Worm (Caenorhabditis elegans): ENCODE data around the gene col-95.

The col-95 gene

DNA sequence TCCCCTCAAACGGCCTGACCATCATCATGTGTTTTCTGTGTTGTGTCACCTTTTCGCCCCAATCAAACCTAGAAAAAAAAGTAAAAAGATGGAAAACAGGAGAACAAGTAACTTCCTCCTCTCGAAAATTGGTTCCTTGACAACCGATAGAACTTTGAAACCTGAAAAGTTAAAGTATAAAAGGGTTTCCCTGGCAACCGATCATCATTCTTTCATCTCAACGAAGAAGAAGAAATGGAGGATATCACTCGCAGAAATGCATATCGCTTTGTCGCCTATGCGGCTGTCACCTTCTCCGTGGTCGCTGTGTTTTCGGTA, at the start of gene col-95:
col-95 (plus strand) TSS at position 219 of the 318 bp plus-strand sequence.
- TF ChIP-seq ceh-16 (tag; optimal IDR thresholded peaks at IDR 0.05) = no peak
- no peak for TF ChIP-seq hmg-11 (tag; optimal IDR thresholded peaks at IDR 0.05)

DNA sequence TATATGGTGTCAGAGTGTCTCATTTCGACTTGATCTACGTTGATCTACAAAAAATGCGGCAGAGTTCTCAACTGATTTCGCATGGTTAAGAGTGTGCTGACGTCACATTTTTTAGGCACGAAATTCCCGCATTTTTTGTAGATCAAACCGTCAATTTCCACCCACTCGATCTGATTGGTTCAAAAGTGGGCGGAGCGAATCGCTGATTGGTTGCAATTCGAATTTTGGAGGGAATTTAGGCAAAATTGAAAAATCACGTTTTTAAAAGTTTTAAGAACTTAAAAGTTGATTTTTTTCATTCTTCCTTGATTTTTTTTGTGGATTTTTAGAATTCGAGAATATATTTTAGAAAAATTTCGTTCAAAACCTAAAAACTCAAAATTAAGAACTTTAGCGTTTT, 47.4 kb upstream of the col-95 start:
- TF ChIP-seq eor-1 (tag; optimal IDR thresholded peaks at IDR 0.05) (no peak), nfya-1 (tag; optimal IDR thresholded peaks at IDR 0.05; ENCODE audit: insufficient read depth) (peak; percentile 54), lin-39 (tag; optimal IDR thresholded peaks at IDR 0.05) (no peak), nhr-12 (tag; optimal IDR thresholded peaks at IDR 0.05) (no peak)

- no peak for TF ChIP-seq nhr-12 (tag; optimal IDR thresholded peaks at IDR 0.05)
- TF ChIP-seq unc-62 (GFP tag; optimal IDR thresholded peaks at IDR 0.05) = no peak
- TF ChIP-seq R02D3.7 (tag; optimal IDR thresholded peaks at IDR 0.05) = peak; percentile 18
- no peak for TF ChIP-seq elt-1 (tag; optimal IDR thresholded peaks at IDR 0.05)
- peak; percentile 2 for TF ChIP-seq jun-1 (tag; optimal IDR thresholded peaks at IDR 0.05)
- no peak for TF ChIP-seq nhr-77 (tag; optimal IDR thresholded peaks at IDR 0.05)
- TF ChIP-seq nhr-67 (tag; optimal IDR thresholded peaks at IDR 0.05) = no peak
- TF ChIP-seq pha-4 (tag; optimal IDR thresholded peaks at IDR 0.05) = no peak
- no peak for TF ChIP-seq tbx-2 (tag; optimal IDR thresholded peaks at IDR 0.05)
- peak; percentile 66 for TF ChIP-seq nhr-43 (tag; optimal IDR thresholded peaks at IDR 0.05; ENCODE audit: poor library complexity, severe bottlenecking)
- no peak for TF ChIP-seq zag-1 (tag; optimal IDR thresholded peaks at IDR 0.05)
- no peak for TF ChIP-seq egl-27 (tag; optimal IDR thresholded peaks at IDR 0.05)
- peak; percentile 44 for TF ChIP-seq lsy-12 (tag; optimal IDR thresholded peaks at IDR 0.05)
- no peak for TF ChIP-seq ztf-11 (tag; optimal IDR thresholded peaks at IDR 0.05)
- no peak for TF ChIP-seq unc-39 (tag; optimal IDR thresholded peaks at IDR 0.05)
- peak; percentile 30 for TF ChIP-seq ceh-28 (tag; optimal IDR thresholded peaks at IDR 0.05)
- TF ChIP-seq ceh-16 (tag; optimal IDR thresholded peaks at IDR 0.05) = no peak
- no peak for TF ChIP-seq ceh-9 (tag; optimal IDR thresholded peaks at IDR 0.05)
- no peak for TF ChIP-seq mml-1 (tag; optimal IDR thresholded peaks at IDR 0.05)
- TF ChIP-seq nfya-1 (tag; optimal IDR thresholded peaks at IDR 0.05; ENCODE audit: insufficient read depth) = peak; percentile 85
- peak; percentile 39 for TF ChIP-seq lin-39 (tag; optimal IDR thresholded peaks at IDR 0.05)
- peak; percentile 44 for TF ChIP-seq ceh-82 (tag; optimal IDR thresholded peaks at IDR 0.05)
- TF ChIP-seq fkh-10 (GFP tag; optimal IDR thresholded peaks at IDR 0.05) = peak; percentile 42
- peak; percentile 81 for TF ChIP-seq egl-5 (tag; optimal IDR thresholded peaks at IDR 0.05)
- no peak for TF ChIP-seq daf-12 (tag; optimal IDR thresholded peaks at IDR 0.05)
- peak; percentile 44 for TF ChIP-seq sea-2 (GFP tag; optimal IDR thresholded peaks at IDR 0.05)
- peak; percentile 72 for TF ChIP-seq lin-15B (tag; optimal IDR thresholded peaks at IDR 0.05)
- peak; percentile 60 for TF ChIP-seq nhr-25 (tag; optimal IDR thresholded peaks at IDR 0.05)
- no peak for TF ChIP-seq fos-1 (tag; optimal IDR thresholded peaks at IDR 0.05)
- TF ChIP-seq elt-3 (tag; optimal IDR thresholded peaks at IDR 0.05) = no peak
- no peak for TF ChIP-seq snpc-4 (tag; optimal IDR thresholded peaks at IDR 0.05)
- TF ChIP-seq ztf-4 (tag; optimal IDR thresholded peaks at IDR 0.05) = no peak
- no peak for TF ChIP-seq nhr-76 (tag; optimal IDR thresholded peaks at IDR 0.05)
- TF ChIP-seq eor-1 (tag; optimal IDR thresholded peaks at IDR 0.05) = no peak
- peak; percentile 11 for TF ChIP-seq ama-1 (optimal IDR thresholded peaks at IDR 0.05)
- peak; percentile 55 for TF ChIP-seq elt-2 (tag; optimal IDR thresholded peaks at IDR 0.05)
- TF ChIP-seq mdl-1 (tag; optimal IDR thresholded peaks at IDR 0.05) = peak; percentile 68
- peak; percentile 64 for TF ChIP-seq skn-1 (tag; optimal IDR thresholded peaks at IDR 0.05)
- no peak for TF ChIP-seq ZK546.5 (tag; optimal IDR thresholded peaks at IDR 0.05)
- TF ChIP-seq nhr-28 (tag; optimal IDR thresholded peaks at IDR 0.05) = no peak
- no peak for TF ChIP-seq nhr-11 (tag; optimal IDR thresholded peaks at IDR 0.05)
- TF ChIP-seq aly-2 (tag; optimal IDR thresholded peaks at IDR 0.05) = no peak
- peak; percentile 65 for TF ChIP-seq nhr-23 (tag; optimal IDR thresholded peaks at IDR 0.05)
- TF ChIP-seq fkh-2 (tag; optimal IDR thresholded peaks at IDR 0.05) = no peak
- TF ChIP-seq nhr-237 (tag; optimal IDR thresholded peaks at IDR 0.05) = no peak
- no peak for TF ChIP-seq pqm-1 (tag; optimal IDR thresholded peaks at IDR 0.05)
- TF ChIP-seq hmg-11 (tag; optimal IDR thresholded peaks at IDR 0.05) = peak; percentile 73
Observed at ce11 chrIII:11657185-11657817, 46.5 kb upstream of the col-95 start, which contains the start of gene crh-1. crh-1 (plus strand) TSS chrIII:11657767.

All from whole organism, L3 larva.